Fruit fly (Drosophila melanogaster) whole organism, embryonic: ENCODE results near the gene CG7896.

ENCODE experiments used
- Atf6 ChIP-seq: fragments of 200-800 bp; sonication (Bioruptor generic); IDR thresholded peaks from 2 replicates; pipeline ENCODE4 v1.3.6; 2022; ENCODE audit warnings: missing biosample characterization, missing genetic modification characterization
- CG10147 ChIP-seq: fragments of 200-800 bp; sonication (Bioruptor generic); optimal IDR thresholded peaks from 2 replicates; lab custom pipeline; 2019; ENCODE audit warnings: missing biosample characterization, mild to moderate bottlenecking, missing genetic modification characterization, moderate library complexity
- CG11695 ChIP-seq: fragments of 200-800 bp; sonication (Bioruptor generic); IDR thresholded peaks from 3 replicates; pipeline ENCODE4 v1.3.6; 2022; ENCODE audit warnings: missing biosample characterization, missing genetic modification characterization
- CG12155 ChIP-seq: fragments of 200-800 bp; sonication (Bioruptor generic); optimal IDR thresholded peaks from 3 replicates; lab custom pipeline; 2016; ENCODE audit warnings: missing biosample characterization, missing genetic modification characterization
- CG12659 ChIP-seq: fragments of 200-800 bp; sonication (Bioruptor generic); optimal IDR thresholded peaks from 3 replicates; lab custom pipeline; 2017; ENCODE audit warnings: mild to moderate bottlenecking, missing biosample characterization, missing genetic modification reagents, missing genetic modification characterization
- CG15601 ChIP-seq: fragments of 200-800 bp; sonication (Bioruptor generic); optimal IDR thresholded peaks from 3 replicates; lab custom pipeline; 2019; ENCODE audit warnings: missing biosample characterization, mild to moderate bottlenecking, missing genetic modification characterization, moderate library complexity
- CG16813 ChIP-seq: fragments of 200-800 bp; sonication (Bioruptor generic); IDR thresholded peaks from 3 replicates; pipeline ENCODE4 v1.3.6; 2022; ENCODE audit warnings: missing biosample characterization, missing genetic modification characterization; ENCODE audit not compliant: partially characterized antibody
- CG17328 ChIP-seq: fragments of 200-800 bp; sonication (Bioruptor generic); IDR thresholded peaks from 2 replicates; pipeline ENCODE4 v1.3.6; 2022; ENCODE audit warnings: missing biosample characterization, missing genetic modification characterization
- CG32532 ChIP-seq: fragments of 200-800 bp; sonication (Bioruptor generic); IDR thresholded peaks from 2 replicates; pipeline ENCODE4 v1.3.6; 2022; ENCODE audit warnings: missing biosample characterization, missing genetic modification characterization
- CG32767 ChIP-seq: fragments of 200-800 bp; sonication (Bioruptor generic); IDR thresholded peaks from 2 replicates; pipeline ENCODE4 v1.3.6; 2022; ENCODE audit warnings: missing biosample characterization, missing genetic modification characterization
- CG34376 ChIP-seq: fragments of 200-800 bp; sonication (Bioruptor generic); optimal IDR thresholded peaks from 2 replicates; lab custom pipeline; 2018; ENCODE audit warnings: missing biosample characterization, mild to moderate bottlenecking, missing genetic modification characterization
- CG7786 ChIP-seq: fragments of 200-800 bp; sonication (Bioruptor generic); optimal IDR thresholded peaks from 2 replicates; lab custom pipeline; 2016; ENCODE audit warnings: missing biosample characterization, missing genetic modification characterization
- CG7839 ChIP-seq: fragments of 200-800 bp; sonication (Bioruptor generic); optimal IDR thresholded peaks from 3 replicates; lab custom pipeline; 2018; ENCODE audit warnings: missing biosample characterization, mild to moderate bottlenecking, missing genetic modification characterization, moderate library complexity
- CG9817 ChIP-seq: fragments of 200-800 bp; sonication (Bioruptor generic); optimal IDR thresholded peaks from 2 replicates; lab custom pipeline; 2018; ENCODE audit warnings: missing biosample characterization, mild to moderate bottlenecking, missing genetic modification characterization, moderate library complexity
- D19B ChIP-seq: fragments of 200-800 bp; sonication (Bioruptor generic); optimal IDR thresholded peaks from 2 replicates; lab custom pipeline; 2017; ENCODE audit warnings: missing biosample characterization, mild to moderate bottlenecking, missing genetic modification characterization
- Dfd ChIP-seq, 2 experiments: fragments of >200 bp; optimal IDR thresholded peaks; 2 replicates each; lab custom pipeline; 2017; ENCODE audit warnings: missing biosample characterization in 2 of 2, missing genetic modification characterization in 2 of 2
- Drgx ChIP-seq: fragments of 200-800 bp; sonication (Bioruptor generic); IDR thresholded peaks from 2 replicates; pipeline ENCODE4 v1.3.6; 2022; ENCODE audit warnings: missing biosample characterization, missing genetic modification characterization
- Ets65A ChIP-seq: fragments of 200-800 bp; sonication (Bioruptor generic); peaks from one replicate; lab custom pipeline; 2016; ENCODE audit warnings: missing biosample characterization, missing genetic modification characterization
- Ets97D ChIP-seq: fragments of 200-800 bp; sonication (Bioruptor generic); optimal IDR thresholded peaks from 3 replicates; lab custom pipeline; 2016; ENCODE audit warnings: missing biosample characterization, missing genetic modification characterization
- Fer3 ChIP-seq: fragments of 200-800 bp; sonication (Bioruptor generic); optimal IDR thresholded peaks from 2 replicates; lab custom pipeline; 2018; ENCODE audit warnings: missing biosample characterization, mild to moderate bottlenecking, missing genetic modification characterization, moderate library complexity
- GATAe ChIP-seq: fragments of 200-800 bp; sonication (Bioruptor generic); conservative IDR thresholded peaks from 2 replicates; pipeline ENCODE4 v1.3.6; 2022; ENCODE audit warnings: missing biosample characterization, missing genetic modification characterization
- Hand ChIP-seq: fragments of 200-800 bp; sonication (Bioruptor generic); optimal IDR thresholded peaks from 2 replicates; lab custom pipeline; 2017; ENCODE audit warnings: mild to moderate bottlenecking, missing biosample characterization, missing genetic modification reagents, missing genetic modification characterization
- Meics ChIP-seq: fragments of 200-800 bp; sonication (Bioruptor generic); optimal IDR thresholded peaks from 2 replicates; lab custom pipeline; 2017; ENCODE audit warnings: missing biosample characterization, mild to moderate bottlenecking, missing genetic modification characterization
- Mes4 ChIP-seq: fragments of 200-800 bp; sonication (Bioruptor generic); optimal IDR thresholded peaks from 2 replicates; lab custom pipeline; 2016; ENCODE audit warnings: missing biosample characterization, missing genetic modification characterization
- Mrtf ChIP-seq: fragments of 200-800 bp; sonication (Bioruptor generic); IDR thresholded peaks from 3 replicates; pipeline ENCODE4 v1.3.6; 2022; ENCODE audit warnings: missing biosample characterization, missing genetic modification characterization
- Myb ChIP-seq: fragments of 200-800 bp; sonication (Bioruptor generic); optimal IDR thresholded peaks from 2 replicates; lab custom pipeline; 2016; ENCODE audit warnings: missing biosample characterization, missing genetic modification characterization
- Side ChIP-seq: fragments of 200-800 bp; sonication (Bioruptor generic); optimal IDR thresholded peaks from 2 replicates; lab custom pipeline; 2016; ENCODE audit warnings: missing biosample characterization, missing genetic modification characterization
- Sry-β ChIP-seq: fragments of 200-800 bp; sonication (Bioruptor generic); optimal IDR thresholded peaks from 2 replicates; lab custom pipeline; 2018; ENCODE audit warnings: missing biosample characterization, mild to moderate bottlenecking, missing genetic modification characterization, moderate library complexity
- Ssrp ChIP-seq: fragments of 200-800 bp; sonication (Bioruptor generic); optimal IDR thresholded peaks from 2 replicates; lab custom pipeline; 2018; ENCODE audit warnings: missing biosample characterization, mild to moderate bottlenecking, missing genetic modification characterization, moderate library complexity
- Xrp1 ChIP-seq: fragments of 200-800 bp; sonication (Bioruptor generic); IDR thresholded peaks from 2 replicates; pipeline ENCODE4 v1.3.6; 2022; ENCODE audit warnings: missing biosample characterization, missing genetic modification characterization
- amos ChIP-seq: fragments of 200-800 bp; sonication (Bioruptor generic); IDR thresholded peaks from 2 replicates; pipeline ENCODE4 v1.3.6; 2022; ENCODE audit warnings: missing biosample characterization, missing genetic modification characterization; ENCODE audit not compliant: partially characterized antibody
- aop ChIP-seq: fragments of 200-800 bp; sonication (Bioruptor generic); IDR thresholded peaks from 2 replicates; pipeline ENCODE4 v1.3.6; 2022; ENCODE audit warnings: missing biosample characterization, missing genetic modification characterization
- bowl ChIP-seq: fragments of 200-800 bp; sonication (Bioruptor generic); IDR thresholded peaks from 2 replicates; pipeline ENCODE4 v1.3.6; 2022; ENCODE audit warnings: missing biosample characterization, missing genetic modification characterization
- bsh ChIP-seq, 2 experiments: fragments of 200-800 bp; sonication (Bioruptor generic); optimal IDR thresholded peaks; 2 replicates each; lab custom pipeline; 2017 to 2018; ENCODE audit warnings: mild to moderate bottlenecking in 2 of 2, missing biosample characterization in 2 of 2, missing genetic modification characterization in 2 of 2, moderate library complexity in 1 of 2
- dm ChIP-seq: fragments of 200-800 bp; sonication (Bioruptor generic); optimal IDR thresholded peaks from 3 replicates; lab custom pipeline; 2016; ENCODE audit warnings: missing biosample characterization, missing genetic modification characterization
- dysf ChIP-seq: fragments of 200-800 bp; sonication (Bioruptor generic); IDR thresholded peaks from 3 replicates; pipeline ENCODE4 v1.3.6; 2022; ENCODE audit warnings: missing biosample characterization, missing genetic modification characterization
- ewg ChIP-seq: fragments of 200-800 bp; sonication (Bioruptor generic); optimal IDR thresholded peaks from 3 replicates; lab custom pipeline; 2017; ENCODE audit warnings: mild to moderate bottlenecking, missing biosample characterization, missing genetic modification reagents, missing genetic modification characterization
- kni ChIP-seq: fragments of 200-800 bp; sonication (Bioruptor generic); optimal IDR thresholded peaks from 3 replicates; lab custom pipeline; 2017; ENCODE audit warnings: mild to moderate bottlenecking, missing biosample characterization, missing genetic modification reagents, missing genetic modification characterization
- lilli ChIP-seq: fragments of 200-800 bp; sonication (Bioruptor generic); optimal IDR thresholded peaks from 3 replicates; lab custom pipeline; 2016; ENCODE audit warnings: missing biosample characterization, missing genetic modification characterization
- nom ChIP-seq: fragments of 200-800 bp; sonication (Bioruptor generic); optimal IDR thresholded peaks from 2 replicates; lab custom pipeline; 2017; ENCODE audit warnings: missing biosample characterization, missing genetic modification characterization, mild to moderate bottlenecking, moderate library complexity, missing genetic modification reagents
- otp ChIP-seq: fragments of 200-800 bp; sonication (Bioruptor generic); IDR thresholded peaks from 3 replicates; pipeline ENCODE4, ENCODE4 v1.3.6; 2022; ENCODE audit warnings: missing biosample characterization, missing genetic modification characterization
- prd ChIP-seq, 3 experiments: fragments of >200 bp in 2 of 3; fragments of 200-800 bp in 1 of 3; sonication (Bioruptor generic) in 1 of 3; optimal IDR thresholded peaks in 2 of 3; IDR thresholded peaks in 1 of 3; 2 replicates in 2 of 3; 3 replicates in 1 of 3; pipeline versions ENCODE4 v1.3.6 to Lab custom; 2017 to 2022; ENCODE audit warnings: missing biosample characterization in 1 of 3, missing genetic modification characterization in 1 of 3
- sens ChIP-seq: fragments of 200-800 bp; sonication (Bioruptor generic); peaks from one replicate; lab custom pipeline; 2016; ENCODE audit warnings: missing biosample characterization, missing genetic modification characterization
- stc ChIP-seq: fragments of 200-800 bp; sonication (Bioruptor generic); IDR thresholded peaks from 2 replicates; pipeline ENCODE4 v1.3.6; 2022; ENCODE audit warnings: missing biosample characterization, missing genetic modification characterization

Gene CG7896

DNA sequence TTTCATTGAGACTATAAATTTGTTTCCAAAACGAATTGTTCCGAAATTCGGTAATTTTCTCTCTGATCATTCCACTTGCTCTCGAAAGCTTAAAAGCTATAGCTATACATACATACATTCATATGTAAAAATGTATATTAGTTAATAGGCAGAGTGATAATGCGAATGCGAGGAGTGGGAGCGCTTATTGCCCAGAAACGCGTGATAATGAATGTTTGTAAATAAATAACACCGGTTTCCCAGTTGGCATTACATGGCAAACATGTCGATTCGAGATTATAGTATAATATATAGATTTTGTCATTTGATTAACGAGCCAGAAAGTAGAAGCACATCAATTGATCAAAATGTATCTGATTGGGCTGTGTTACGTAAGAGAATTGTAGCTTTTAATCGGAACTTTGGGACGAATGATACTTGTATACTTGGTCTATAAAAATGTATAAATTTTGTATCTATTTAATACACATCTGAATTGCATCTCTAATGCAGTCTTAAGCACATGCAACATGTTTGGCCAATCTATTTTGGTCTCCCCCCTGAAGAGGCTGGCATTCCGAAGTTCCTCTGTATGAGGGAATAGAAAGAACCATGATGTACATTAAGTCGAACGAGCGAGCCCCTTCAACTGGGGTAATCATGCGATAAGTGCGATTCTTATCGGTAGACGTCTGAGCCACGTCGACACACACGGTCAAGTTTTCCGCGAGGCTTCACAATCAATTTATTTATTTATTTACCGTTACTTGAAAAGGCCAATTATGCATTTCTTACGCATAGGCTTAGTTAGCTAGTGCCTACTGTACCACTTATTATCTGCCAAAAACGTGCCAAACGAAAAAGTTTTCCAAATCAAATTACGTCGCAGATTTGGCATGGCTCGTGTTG is 29.6 kb downstream of the CG7896 start (continued):
- TF ChIP-seq amos (GFP tag; lab: Robert Waterston, UW) (no peak), dysf (peak; percentile 54; the same call in 2 of the 3 replicates), Meics (GFP tag; lab: Kevin White, UChicago) (peak; percentile 46), Atf6 (GFP tag; lab: Robert Waterston, UW) (peak; percentile 54), CG12659 (GFP tag; lab: Kevin White, UChicago) (peak; percentile 11), CG11695 (0 out of 3 replicates have a peak, but pooled peaks have one; percentile 35), Ets97D (GFP tag; lab: Kevin White, UChicago) (no peak), prd (optimal IDR thresholded peaks at IDR 0.05; lab: Kevin White, UChicago) (no peak), prd (GFP tag; IDR thresholded peaks at IDR 0.05; lab: Robert Waterston, UW) (peak; percentile 35; the same call in 1 of the 3 replicates), Ssrp (tag; lab: Kevin White, UChicago) (no peak), GATAe (GFP tag; lab: Robert Waterston, UW) (peak; percentile 38; the same call in 1 of the 2 replicates), Xrp1 (0 out of 2 replicates have a peak, but pooled peaks have one; percentile 5), CG34376 (peak; percentile 27), lilli (peak; percentile 19), Myb (GFP tag; lab: Kevin White, UChicago) (peak; percentile 2), CG17328 (GFP tag; lab: Robert Waterston, UW) (no peak), D19B (peak; percentile 9), Fer3 (peak; percentile 35), stc (GFP tag; lab: Robert Waterston, UW) (0 out of 2 replicates have a peak, but pooled peaks have one; percentile 25), CG32532 (GFP tag; lab: Robert Waterston, UW) (peak; percentile 83), CG7839 (tag; lab: Kevin White, UChicago) (peak; percentile 6), kni (GFP tag; lab: Kevin White, UChicago) (no peak), otp (peak; percentile 42; the same call in 1 of the 3 replicates), ewg (GFP tag; lab: Kevin White, UChicago) (no peak), Mes4 (no peak), CG7786 (GFP tag; lab: Kevin White, UChicago) (no peak)

DNA sequence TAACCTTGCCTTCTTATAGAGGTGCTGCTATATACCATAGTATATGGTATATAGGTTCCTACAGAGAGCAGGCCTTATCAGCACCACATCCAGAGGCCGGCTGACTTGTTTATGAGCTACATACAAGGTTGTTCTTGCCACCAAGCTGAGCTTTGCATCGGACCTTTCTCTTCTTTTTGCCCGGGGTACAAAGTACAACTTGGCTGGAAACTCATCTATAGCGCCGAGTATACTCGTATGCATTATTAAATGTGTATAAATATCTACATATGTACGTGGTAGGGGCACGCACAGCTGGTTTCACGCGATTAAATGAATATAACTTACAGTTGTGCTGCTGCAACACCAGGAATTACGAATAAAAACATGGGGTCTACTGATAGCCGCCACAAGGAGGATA is 30.7 kb downstream of the CG7896 start:
- TF ChIP-seq CG16813 (GFP tag; lab: Robert Waterston, UW) (no peak), nom (GFP tag; lab: Kevin White, UChicago) (peak; percentile 98), Mrtf (GFP tag; lab: Robert Waterston, UW) (no peak), CG9817 (tag; lab: Kevin White, UChicago) (no peak), Side (no peak), Hand (GFP tag; lab: Kevin White, UChicago) (no peak), Drgx (GFP tag; lab: Robert Waterston, UW) (peak; percentile 66), amos (GFP tag; lab: Robert Waterston, UW) (no peak), CG12155 (GFP tag; lab: Kevin White, UChicago) (no peak), bsh (GFP tag; optimal IDR thresholded peaks at IDR 0.05; lab: Kevin White, UChicago) (peak in 1 of 2 experiments; percentile 67), Sry-β (GFP tag; lab: Kevin White, UChicago) (no peak), bowl (GFP tag; lab: Robert Waterston, UW) (no peak), sens (peak; percentile 33), CG32767 (no peak), aop (GFP tag; lab: Robert Waterston, UW) (no peak), Dfd (GFP tag; optimal IDR thresholded peaks at IDR 0.05; lab: Kevin White, UChicago) (no peak), CG10147 (GFP tag; lab: Kevin White, UChicago) (no peak), dm (GFP tag; lab: Kevin White, UChicago) (no peak), Ets65A (GFP tag; lab: Kevin White, UChicago) (peak; percentile 40), CG15601 (tag; lab: Kevin White, UChicago) (no peak)
